Worm (Caenorhabditis elegans) whole organism, L2 larva: ENCODE measurements around the gene srt-55.
A peak's percentile ranks its signal among the peaks of the same experiment; 100 is the strongest.

Experiments used
- C34F6.9 ChIP-seq: fragments of 150-350 bp; optimal IDR thresholded peaks from 2 replicates; lab custom pipeline; 2014; ENCODE audit warnings: missing biosample characterization, missing genetic modification characterization
- F13H6.1 ChIP-seq: sonication (generic microtip); optimal IDR thresholded peaks from 2 replicates; lab custom pipeline; 2016; ENCODE audit warnings: missing genetic modification characterization, missing compliant biosample characterization
- R02D3.7 ChIP-seq: fragments of 150-350 bp; optimal IDR thresholded peaks from 2 replicates; lab custom pipeline; 2014; ENCODE audit warnings: missing biosample characterization, missing genetic modification characterization
- Y55F3AM.14 ChIP-seq: fragments of 200-800 bp; sonication (Bioruptor generic); optimal IDR thresholded peaks from 2 replicates; lab custom pipeline; 2018; ENCODE audit warnings: mild to moderate bottlenecking, missing genetic modification characterization, missing compliant biosample characterization
- ZK546.5 ChIP-seq: sonication (generic microtip); optimal IDR thresholded peaks from 2 replicates; lab custom pipeline; 2017; ENCODE audit warnings: missing biosample characterization, missing genetic modification characterization
- alr-1 ChIP-seq: fragments of 150-350 bp; optimal IDR thresholded peaks from 2 replicates; lab custom pipeline; 2014; ENCODE audit warnings: missing biosample characterization, missing genetic modification characterization
- aly-2 ChIP-seq: fragments of 150-350 bp; optimal IDR thresholded peaks from 2 replicates; lab custom pipeline; 2014; ENCODE audit warnings: missing biosample characterization, missing genetic modification characterization
- ama-1 ChIP-seq: fragments of 150-350 bp; optimal IDR thresholded peaks from 2 replicates; lab custom pipeline; 2018; ENCODE audit warnings: inconsistent platforms
- blmp-1 ChIP-seq: sonication (generic microtip); optimal IDR thresholded peaks from 2 replicates; lab custom pipeline; 2017; ENCODE audit warnings: missing genetic modification characterization, mild to moderate bottlenecking, missing compliant biosample characterization, antibody characterized with exemption, moderate library complexity; ENCODE audit not compliant: insufficient read depth
- ceh-16 ChIP-seq: fragments of 150-350 bp; optimal IDR thresholded peaks from 2 replicates; lab custom pipeline; 2014; ENCODE audit warnings: missing biosample characterization, missing genetic modification characterization
- ceh-82 ChIP-seq: fragments of 150-350 bp; optimal IDR thresholded peaks from 2 replicates; lab custom pipeline; 2014; ENCODE audit warnings: missing biosample characterization, missing genetic modification characterization
- crh-2 ChIP-seq: sonication (generic microtip); optimal IDR thresholded peaks from 2 replicates; lab custom pipeline; 2017; ENCODE audit warnings: missing biosample characterization, missing genetic modification characterization
- dmd-4 ChIP-seq: sonication (generic microtip); optimal IDR thresholded peaks from 2 replicates; lab custom pipeline; 2017; ENCODE audit warnings: missing biosample characterization, missing genetic modification characterization
- egl-27 ChIP-seq: sonication (generic microtip); optimal IDR thresholded peaks from 3 replicates; lab custom pipeline; 2017; ENCODE audit warnings: missing biosample characterization, missing genetic modification reagents, missing genetic modification characterization
- elt-1 ChIP-seq: fragments of 150-350 bp; optimal IDR thresholded peaks from 2 replicates; lab custom pipeline; 2014; ENCODE audit warnings: missing biosample characterization, missing genetic modification characterization
- elt-3 ChIP-seq: sonication (generic microtip); optimal IDR thresholded peaks from 2 replicates; lab custom pipeline; 2017; ENCODE audit warnings: missing biosample characterization, missing genetic modification characterization
- fos-1 ChIP-seq: fragments of 150-350 bp; optimal IDR thresholded peaks from 2 replicates; lab custom pipeline; 2014; ENCODE audit warnings: missing biosample characterization, missing genetic modification characterization
- gmeb-1 ChIP-seq: fragments of 150-350 bp; optimal IDR thresholded peaks from 2 replicates; lab custom pipeline; 2014; ENCODE audit warnings: missing biosample characterization, missing genetic modification characterization
- lin-11 ChIP-seq: fragments of 150-350 bp; sonication (generic microtip); optimal IDR thresholded peaks from 2 replicates; lab custom pipeline; 2014; ENCODE audit warnings: missing biosample characterization, missing genetic modification characterization, inconsistent platforms, mixed read lengths
- lin-13 ChIP-seq: fragments of 150-350 bp; optimal IDR thresholded peaks from 2 replicates; lab custom pipeline; 2014; ENCODE audit warnings: missing biosample characterization, missing genetic modification reagents, missing genetic modification characterization
- lin-39 ChIP-seq: fragments of 150-350 bp; optimal IDR thresholded peaks from 2 replicates; lab custom pipeline; 2014; ENCODE audit warnings: missing biosample characterization, missing genetic modification reagents, missing genetic modification characterization
- lsy-2 ChIP-seq, 2 experiments: fragments of 150-350 bp in 1 of 2; sonication (generic microtip) in 1 of 2; optimal IDR thresholded peaks; 2 replicates each; lab custom pipeline; 2014 to 2017; ENCODE audit warnings: missing biosample characterization in 2 of 2, missing genetic modification characterization in 2 of 2
- mab-5 ChIP-seq: fragments of 150-350 bp; optimal IDR thresholded peaks from 2 replicates; lab custom pipeline; 2014; ENCODE audit warnings: missing biosample characterization, missing genetic modification characterization
- mbf-1 ChIP-seq: sonication (generic microtip); optimal IDR thresholded peaks from 2 replicates; lab custom pipeline; 2017; ENCODE audit warnings: missing biosample characterization, missing genetic modification characterization
- mdl-1 ChIP-seq, 2 experiments: fragments of 150-350 bp in 1 of 2; sonication (generic microtip) in 1 of 2; optimal IDR thresholded peaks; 2 replicates each; lab custom pipeline; 2017; ENCODE audit warnings: missing biosample characterization in 2 of 2, missing genetic modification characterization in 2 of 2
- nhr-10 ChIP-seq: sonication (generic microtip); optimal IDR thresholded peaks from 2 replicates; lab custom pipeline; 2017; ENCODE audit warnings: missing biosample characterization, missing genetic modification characterization
- nhr-11 ChIP-seq: fragments of 150-350 bp; optimal IDR thresholded peaks from 2 replicates; lab custom pipeline; 2014; ENCODE audit warnings: missing biosample characterization, missing genetic modification characterization
- nhr-12 ChIP-seq: fragments of 150-350 bp; optimal IDR thresholded peaks from 2 replicates; lab custom pipeline; 2014; ENCODE audit warnings: missing biosample characterization, missing genetic modification characterization
- nhr-129 ChIP-seq: fragments of 150-350 bp; optimal IDR thresholded peaks from 2 replicates; lab custom pipeline; 2014; ENCODE audit warnings: missing biosample characterization, missing genetic modification characterization
- nhr-21 ChIP-seq: fragments of 150-350 bp; optimal IDR thresholded peaks from 2 replicates; lab custom pipeline; 2014; ENCODE audit warnings: missing biosample characterization, missing genetic modification characterization
- nhr-23 ChIP-seq: fragments of 150-350 bp; optimal IDR thresholded peaks from 2 replicates; lab custom pipeline; 2014; ENCODE audit warnings: missing biosample characterization, missing genetic modification reagents, missing genetic modification characterization
- nhr-237 ChIP-seq: fragments of 150-350 bp; optimal IDR thresholded peaks from 2 replicates; lab custom pipeline; 2014; ENCODE audit warnings: missing biosample characterization, missing genetic modification characterization
- nhr-25 ChIP-seq: fragments of 150-350 bp; sonication (generic microtip); optimal IDR thresholded peaks from 3 replicates; lab custom pipeline; 2014; ENCODE audit warnings: missing biosample characterization, missing genetic modification characterization
- nhr-6 ChIP-seq: fragments of 150-350 bp; optimal IDR thresholded peaks from 2 replicates; lab custom pipeline; 2014; ENCODE audit warnings: missing biosample characterization, missing genetic modification characterization
- nhr-77 ChIP-seq: fragments of 150-350 bp; optimal IDR thresholded peaks from 2 replicates; lab custom pipeline; 2014; ENCODE audit warnings: missing biosample characterization, missing genetic modification characterization
- peb-1 ChIP-seq: fragments of 150-350 bp; optimal IDR thresholded peaks from 2 replicates; lab custom pipeline; 2014; ENCODE audit warnings: missing biosample characterization, missing genetic modification characterization
- sem-4 ChIP-seq: fragments of 150-350 bp; optimal IDR thresholded peaks from 2 replicates; lab custom pipeline; 2014; ENCODE audit warnings: missing biosample characterization, missing genetic modification reagents, missing genetic modification characterization
- skn-1 ChIP-seq: sonication (generic microtip); optimal IDR thresholded peaks from 2 replicates; lab custom pipeline; 2017; ENCODE audit warnings: missing biosample characterization, missing genetic modification characterization
- sma-3 ChIP-seq: sonication (generic microtip); optimal IDR thresholded peaks from 2 replicates; lab custom pipeline; 2016; ENCODE audit warnings: missing genetic modification reagents, missing genetic modification characterization, missing compliant biosample characterization
- sma-9 ChIP-seq, 2 experiments: fragments of 150-350 bp in 1 of 2; sonication (generic microtip) in 1 of 2; optimal IDR thresholded peaks; 2 replicates each; lab custom pipeline; 2014 to 2016; ENCODE audit warnings: missing genetic modification characterization in 2 of 2, mild to moderate bottlenecking in 1 of 2, missing biosample characterization in 1 of 2, missing compliant biosample characterization in 1 of 2, missing genetic modification reagents in 1 of 2, moderate library complexity in 1 of 2
- snpc-4 ChIP-seq: fragments of 150-350 bp; optimal IDR thresholded peaks from 2 replicates; lab custom pipeline; 2014; ENCODE audit warnings: missing biosample characterization, missing genetic modification characterization
- unc-39 ChIP-seq: fragments of 150-350 bp; optimal IDR thresholded peaks from 2 replicates; lab custom pipeline; 2014; ENCODE audit warnings: missing biosample characterization, missing genetic modification characterization
- unc-55 ChIP-seq: fragments of 150-350 bp; sonication (generic microtip); optimal IDR thresholded peaks from 3 replicates; lab custom pipeline; 2014; ENCODE audit warnings: missing biosample characterization, missing genetic modification reagents, missing genetic modification characterization
- unc-62 ChIP-seq: fragments of 150-350 bp; optimal IDR thresholded peaks from 2 replicates; lab custom pipeline; 2014; ENCODE audit warnings: missing biosample characterization, missing genetic modification reagents, missing genetic modification characterization
- zag-1 ChIP-seq: fragments of 150-350 bp; optimal IDR thresholded peaks from 2 replicates; lab custom pipeline; 2014; ENCODE audit warnings: missing biosample characterization, missing genetic modification characterization
- ztf-1 ChIP-seq: fragments of 200-800 bp; sonication (Bioruptor generic); conservative IDR thresholded peaks from 2 replicates; pipeline ENCODE4 v1.3.6; 2022; ENCODE audit warnings: missing genetic modification characterization, missing compliant biosample characterization
- ztf-11 ChIP-seq: sonication (generic microtip); optimal IDR thresholded peaks from 2 replicates; lab custom pipeline; 2017; ENCODE audit warnings: missing biosample characterization, missing genetic modification characterization
- ztf-4 ChIP-seq: fragments of 150-350 bp; optimal IDR thresholded peaks from 2 replicates; lab custom pipeline; 2014; ENCODE audit warnings: missing biosample characterization, missing genetic modification characterization

The srt-55 gene

DNA sequence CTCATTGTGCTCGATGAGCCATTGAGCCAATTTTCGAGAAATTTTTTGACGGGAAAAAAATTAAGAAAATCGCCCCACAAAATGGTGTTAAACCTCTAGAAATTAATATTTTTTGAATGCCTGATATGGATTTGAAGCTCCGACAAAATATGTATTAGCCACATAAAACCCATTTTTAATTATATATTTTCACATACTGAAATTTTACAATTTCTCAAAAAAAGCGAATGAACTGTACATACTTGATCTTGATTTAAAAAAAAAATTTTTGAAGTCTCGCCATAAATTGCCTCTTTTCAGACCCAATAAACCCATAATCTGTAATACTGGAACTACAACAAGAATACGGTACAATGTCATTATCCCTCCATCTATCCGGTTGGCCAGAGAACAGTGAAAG lies 46.2 kb upstream of the srt-55 start, which contains the start of gene nac-3:
Gene nac-3, plus strand, starts transcription at position 301 of the 400 bp plus-strand sequence.
- no peak for TF ChIP-seq nhr-10 (tag; lab: Kevin White, UChicago)
- TF ChIP-seq sma-3 (GFP tag; lab: Kevin White, UChicago): no peak
- no peak for TF ChIP-seq egl-27 (tag; lab: Kevin White, UChicago)
- TF ChIP-seq nhr-12 (tag; lab: Kevin White, UChicago): no peak
- no peak for TF ChIP-seq nhr-6 (tag; lab: Kevin White, UChicago)
- no peak for TF ChIP-seq skn-1 (tag; lab: Kevin White, UChicago)
- TF ChIP-seq snpc-4: no peak
- TF ChIP-seq elt-1 (tag; lab: Kevin White, UChicago): no peak
- TF ChIP-seq nhr-11 (tag; lab: Kevin White, UChicago): no peak
- TF ChIP-seq Y55F3AM.14: no peak

- TF ChIP-seq dmd-4 (tag; lab: Kevin White, UChicago): no peak
- no peak for TF ChIP-seq mbf-1 (tag; lab: Kevin White, UChicago)
- TF ChIP-seq mdl-1 (tag; optimal IDR thresholded peaks at IDR 0.05; lab: Kevin White, UChicago): no peak
- no peak for TF ChIP-seq ztf-11 (tag; lab: Kevin White, UChicago)
- no peak for TF ChIP-seq R02D3.7
- TF ChIP-seq nhr-11 (tag; lab: Kevin White, UChicago): no peak
- peak; percentile 27 for TF ChIP-seq mab-5 (tag; lab: Kevin White, UChicago)
- TF ChIP-seq blmp-1 (tag; lab: Kevin White, UChicago): no peak
- TF ChIP-seq nhr-10 (tag; lab: Kevin White, UChicago): no peak
- peak; percentile 73 for TF ChIP-seq zag-1
- TF ChIP-seq egl-27 (tag; lab: Kevin White, UChicago): no peak
- no peak for TF ChIP-seq ztf-4 (tag; lab: Kevin White, UChicago)
- no peak for TF ChIP-seq alr-1 (tag; lab: Kevin White, UChicago)
- TF ChIP-seq nhr-6 (tag; lab: Kevin White, UChicago): no peak
- no peak for TF ChIP-seq fos-1 (tag; lab: Kevin White, UChicago)
- TF ChIP-seq crh-2 (tag; lab: Kevin White, UChicago): peak; percentile 46
- TF ChIP-seq elt-1 (tag; lab: Kevin White, UChicago): no peak
- no peak for TF ChIP-seq ztf-1 (GFP tag; lab: Robert Waterston, UW)
- no peak for TF ChIP-seq aly-2 (tag; lab: Kevin White, UChicago)
- no peak for TF ChIP-seq lin-13 (GFP tag; lab: Kevin White, UChicago)
- no peak for TF ChIP-seq nhr-77
- TF ChIP-seq lin-39 (tag; lab: Kevin White, UChicago): no peak
- no peak for TF ChIP-seq ZK546.5 (tag; lab: Kevin White, UChicago)
- peak; percentile 10 for TF ChIP-seq sma-9 (GFP tag; optimal IDR thresholded peaks at IDR 0.05; lab: Kevin White, UChicago)
- TF ChIP-seq sma-9 (tag; optimal IDR thresholded peaks at IDR 0.05; lab: Kevin White, UChicago): no peak
- TF ChIP-seq nhr-25 (tag; lab: Kevin White, UChicago): no peak
- TF ChIP-seq nhr-21 (tag; lab: Kevin White, UChicago): no peak
- peak; percentile 15 for TF ChIP-seq lin-11 (tag; lab: Kevin White, UChicago)
- no peak for TF ChIP-seq ceh-16 (tag; lab: Kevin White, UChicago)
- no peak for TF ChIP-seq unc-62
- TF ChIP-seq nhr-23: no peak
- TF ChIP-seq peb-1 (tag; lab: Kevin White, UChicago): no peak
- TF ChIP-seq Y55F3AM.14: peak; percentile 9
- TF ChIP-seq F13H6.1: peak; percentile 14
- TF ChIP-seq nhr-129 (tag; lab: Kevin White, UChicago): peak; percentile 23
- TF ChIP-seq ama-1 (lab: Kevin White, UChicago): no peak
- peak; percentile 14 for TF ChIP-seq sem-4 (tag; lab: Kevin White, UChicago)
- no peak for TF ChIP-seq ceh-82 (tag; lab: Kevin White, UChicago)
- no peak for TF ChIP-seq nhr-12 (tag; lab: Kevin White, UChicago)
- no peak for TF ChIP-seq nhr-237
- no peak for TF ChIP-seq unc-39 (tag; lab: Kevin White, UChicago)
- no peak for TF ChIP-seq sma-3 (GFP tag; lab: Kevin White, UChicago)
- TF ChIP-seq snpc-4: no peak
- peak in 1 of 2 experiments; percentile 46 for TF ChIP-seq lsy-2 (tag; optimal IDR thresholded peaks at IDR 0.05; lab: Kevin White, UChicago)
- TF ChIP-seq skn-1 (tag; lab: Kevin White, UChicago): no peak
- no peak for TF ChIP-seq elt-3
- no peak for TF ChIP-seq gmeb-1 (tag; lab: Kevin White, UChicago)
- peak; percentile 58 for TF ChIP-seq unc-55
- TF ChIP-seq C34F6.9 (tag; lab: Kevin White, UChicago): peak; percentile 70
These were observed 45.4 kb upstream of the srt-55 start for ce11 chrIII:10151719-10152118.
